Fruit fly (Drosophila melanogaster): ENCODE measurements around the gene CG33521.

dm6 chr4:1238252-1238651, 52.7 kb downstream of the CG33521 start:
- TF ChIP-seq psq (optimal IDR thresholded peaks at IDR 0.05) (no peak), insv (optimal IDR thresholded peaks at IDR 0.05) (no peak), Sin3A (optimal IDR thresholded peaks at IDR 0.05) (no peak)

All from Kc167 (cell line).